Fruit fly (Drosophila melanogaster): ENCODE results near the gene f-cup.

dm6 chr3R:13662149-13662548 is 38.5 kb downstream of the f-cup start:
- no peak for TF ChIP-seq EcR (GFP tag; optimal IDR thresholded peaks at IDR 0.05)
- no peak for TF ChIP-seq CG8478 (optimal IDR thresholded peaks at IDR 0.05)
- no peak for TF ChIP-seq Dll (optimal IDR thresholded peaks at IDR 0.05)
- TF ChIP-seq psq (optimal IDR thresholded peaks at IDR 0.05), result no peak
- no peak for TF ChIP-seq pan (optimal IDR thresholded peaks at IDR 0.05)
